Worm (Caenorhabditis elegans) whole organism, late embryonic: ENCODE measurements around the gene srlf-19.
A peak's percentile ranks its signal among the peaks of the same experiment; 100 is the strongest.

ENCODE experiments used
- C08G9.2 ChIP-seq: sonication (generic microtip); optimal IDR thresholded peaks from 2 replicates; lab custom pipeline; 2016; ENCODE audit warnings: mild to moderate bottlenecking, missing genetic modification characterization, moderate library complexity, missing compliant biosample characterization
- F13H6.1 ChIP-seq: sonication (generic microtip); optimal IDR thresholded peaks from 2 replicates; lab custom pipeline; 2016; ENCODE audit warnings: missing genetic modification characterization, missing compliant biosample characterization
- K02D7.2 ChIP-seq: sonication (generic microtip); optimal IDR thresholded peaks from 2 replicates; lab custom pipeline; 2017; ENCODE audit warnings: mild to moderate bottlenecking, missing genetic modification characterization, missing compliant biosample characterization
- K09A11.1 ChIP-seq: sonication (generic microtip); optimal IDR thresholded peaks from 2 replicates; lab custom pipeline; 2017; ENCODE audit warnings: antibody characterized with exemption, mild to moderate bottlenecking, missing genetic modification characterization, missing compliant biosample characterization; ENCODE audit not compliant: insufficient read depth
- ahr-1 ChIP-seq: sonication (generic microtip); optimal IDR thresholded peaks from 2 replicates; lab custom pipeline; 2016; ENCODE audit warnings: missing genetic modification characterization, missing compliant biosample characterization
- ceh-14 ChIP-seq: sonication (generic microtip); optimal IDR thresholded peaks from 2 replicates; lab custom pipeline; 2016; ENCODE audit warnings: missing genotype, missing genetic modification characterization, missing compliant biosample characterization
- ceh-2 ChIP-seq: sonication (generic microtip); optimal IDR thresholded peaks from 2 replicates; lab custom pipeline; 2016; ENCODE audit warnings: missing genotype, missing genetic modification characterization, missing compliant biosample characterization
- ceh-22 ChIP-seq: sonication (generic microtip); optimal IDR thresholded peaks from 2 replicates; lab custom pipeline; 2017; ENCODE audit warnings: missing biosample characterization, missing genetic modification characterization
- ceh-30 ChIP-seq: fragments of 150-350 bp; optimal IDR thresholded peaks from 2 replicates; lab custom pipeline; 2014; ENCODE audit warnings: missing biosample characterization, missing genetic modification characterization
- ceh-31 ChIP-seq: sonication (generic microtip); optimal IDR thresholded peaks from 2 replicates; lab custom pipeline; 2016; ENCODE audit warnings: missing genetic modification characterization, missing compliant biosample characterization
- ceh-34 ChIP-seq: sonication (generic microtip); optimal IDR thresholded peaks from 2 replicates; lab custom pipeline; 2016; ENCODE audit warnings: mild to moderate bottlenecking, missing genetic modification characterization, missing compliant biosample characterization
- ceh-45 ChIP-seq: fragments of 200-800 bp; sonication (Bioruptor generic); IDR thresholded peaks from 2 replicates; pipeline ENCODE4 v1.3.6; 2022; ENCODE audit warnings: missing genetic modification reagents, missing genetic modification characterization, missing compliant biosample characterization
- ceh-48 ChIP-seq: sonication (generic microtip); optimal IDR thresholded peaks from 2 replicates; lab custom pipeline; 2016; ENCODE audit warnings: missing genetic modification characterization, inconsistent platforms, missing compliant biosample characterization
- ceh-6 ChIP-seq: fragments of 200-800 bp; sonication (Bioruptor generic); optimal IDR thresholded peaks from 2 replicates; lab custom pipeline; 2018; ENCODE audit warnings: mild to moderate bottlenecking, missing genetic modification characterization, missing compliant biosample characterization
- che-1 ChIP-seq: sonication (generic microtip); optimal IDR thresholded peaks from 2 replicates; lab custom pipeline; 2016; ENCODE audit warnings: mild to moderate bottlenecking, missing genetic modification characterization, missing compliant biosample characterization
- elt-2 ChIP-seq: sonication (generic microtip); optimal IDR thresholded peaks from 2 replicates; lab custom pipeline; 2016; ENCODE audit warnings: missing genetic modification reagents, missing genetic modification characterization, missing compliant biosample characterization
- eyg-1 ChIP-seq: sonication (generic microtip); optimal IDR thresholded peaks from 2 replicates; lab custom pipeline; 2016; ENCODE audit warnings: missing genotype, missing genetic modification characterization, missing compliant biosample characterization
- hlh-6 ChIP-seq: sonication (generic microtip); optimal IDR thresholded peaks from 2 replicates; lab custom pipeline; 2016; ENCODE audit warnings: missing genotype, missing genetic modification characterization, missing compliant biosample characterization
- hlh-8 ChIP-seq: sonication (generic microtip); optimal IDR thresholded peaks from 2 replicates; lab custom pipeline; 2016; ENCODE audit warnings: missing genotype, missing genetic modification characterization, missing compliant biosample characterization
- lim-6 ChIP-seq: sonication (generic microtip); optimal IDR thresholded peaks from 2 replicates; lab custom pipeline; 2016; ENCODE audit warnings: missing genetic modification characterization, missing compliant biosample characterization
- mec-3 ChIP-seq: sonication (generic microtip); optimal IDR thresholded peaks from 2 replicates; lab custom pipeline; 2016; ENCODE audit warnings: borderline replicate concordance, missing genetic modification characterization, missing compliant biosample characterization
- nfya-1 ChIP-seq: sonication (generic microtip); optimal IDR thresholded peaks from 2 replicates; lab custom pipeline; 2017; ENCODE audit warnings: missing genetic modification characterization, mild to moderate bottlenecking, missing compliant biosample characterization, antibody characterized with exemption, moderate library complexity
- nhr-232 ChIP-seq: sonication (generic microtip); optimal IDR thresholded peaks from 2 replicates; lab custom pipeline; 2016; ENCODE audit warnings: missing genetic modification characterization, missing compliant biosample characterization
- npax-4 ChIP-seq: sonication (generic microtip); optimal IDR thresholded peaks from 2 replicates; lab custom pipeline; 2016; ENCODE audit warnings: missing genetic modification characterization, missing compliant biosample characterization
- odd-2 ChIP-seq: sonication (generic microtip); optimal IDR thresholded peaks from 2 replicates; lab custom pipeline; 2017; ENCODE audit warnings: antibody characterized with exemption, mild to moderate bottlenecking, missing genetic modification characterization, missing compliant biosample characterization
- pag-3 ChIP-seq: sonication (generic microtip); optimal IDR thresholded peaks from 2 replicates; lab custom pipeline; 2016; ENCODE audit warnings: missing compliant biosample characterization, missing genetic modification characterization, borderline replicate concordance
- pat-9 ChIP-seq: fragments of 200-800 bp; sonication (Bioruptor generic); optimal IDR thresholded peaks from 2 replicates; lab custom pipeline; 2018; ENCODE audit warnings: mild to moderate bottlenecking, missing genetic modification characterization, moderate library complexity, missing compliant biosample characterization
- pax-1 ChIP-seq: fragments of 150-350 bp; optimal IDR thresholded peaks from 2 replicates; lab custom pipeline; 2014; ENCODE audit warnings: missing biosample characterization, missing genetic modification characterization
- pqm-1 ChIP-seq: sonication (generic microtip); optimal IDR thresholded peaks from 2 replicates; lab custom pipeline; 2016; ENCODE audit warnings: missing genetic modification characterization, missing compliant biosample characterization
- sdc-2 ChIP-seq: sonication (generic microtip); optimal IDR thresholded peaks from 2 replicates; lab custom pipeline; 2016; ENCODE audit warnings: missing genotype, missing genetic modification characterization, missing compliant biosample characterization
- tbx-2 ChIP-seq: sonication (generic microtip); optimal IDR thresholded peaks from 2 replicates; lab custom pipeline; 2016; ENCODE audit warnings: missing genetic modification characterization, missing compliant biosample characterization
- tbx-7 ChIP-seq: sonication (generic microtip); optimal IDR thresholded peaks from 2 replicates; lab custom pipeline; 2016; ENCODE audit warnings: missing genotype, missing genetic modification characterization, missing compliant biosample characterization
- ttx-3 ChIP-seq: sonication (generic microtip); optimal IDR thresholded peaks from 2 replicates; lab custom pipeline; 2016; ENCODE audit warnings: missing genetic modification reagents, missing genetic modification characterization, missing compliant biosample characterization
- unc-3 ChIP-seq, 2 experiments: fragments of 200-800 bp in 1 of 2; sonication (Bioruptor generic) in 1 of 2; sonication (generic microtip) in 1 of 2; conservative IDR thresholded peaks in 1 of 2; optimal IDR thresholded peaks in 1 of 2; 2 replicates each; pipeline versions ENCODE4 v1.3.6 to Lab custom; 2016 to 2022; ENCODE audit warnings: missing compliant biosample characterization in 2 of 2, missing genetic modification characterization in 2 of 2, missing genetic modification reagents in 1 of 2
- unc-55 ChIP-seq: sonication (generic microtip); optimal IDR thresholded peaks from 2 replicates; lab custom pipeline; 2017; ENCODE audit warnings: missing biosample characterization, missing genetic modification reagents, missing genetic modification characterization
- zip-5 ChIP-seq: sonication (generic microtip); optimal IDR thresholded peaks from 2 replicates; lab custom pipeline; 2016; ENCODE audit warnings: missing genetic modification characterization, missing compliant biosample characterization

Gene srlf-19

DNA sequence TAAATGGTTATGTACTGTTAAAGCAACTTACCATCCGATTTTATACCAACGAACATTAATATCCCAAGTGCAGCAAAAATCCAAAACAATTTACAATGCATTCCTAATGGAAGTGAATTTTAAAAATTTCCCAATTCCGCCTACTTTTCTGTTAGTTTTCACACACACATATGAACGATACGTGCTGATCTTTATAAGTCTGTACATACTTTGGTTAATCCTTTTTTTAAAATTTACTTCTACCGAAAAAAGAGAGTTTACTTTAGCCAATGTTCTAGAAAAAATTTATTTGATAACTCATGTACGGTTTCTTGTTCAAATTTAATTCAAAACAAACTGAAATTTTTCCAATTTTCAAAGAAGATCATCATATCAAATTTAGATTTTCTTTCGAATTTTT is 19.7 kb downstream of the srlf-19 start, which contains the start of gene R11G11.16:
TSS of gene R11G11.16 (minus strand) at position 101 of the 400 bp plus-strand sequence.
- no peak for TF ChIP-seq ttx-3 (tag; lab: Kevin White, UChicago)
- no peak for TF ChIP-seq ceh-22 (tag; lab: Kevin White, UChicago)
- TF ChIP-seq mec-3 (tag; lab: Kevin White, UChicago) = no peak
- TF ChIP-seq ceh-45 (GFP tag; lab: Robert Waterston, UW) = no peak
- TF ChIP-seq pag-3 (tag; lab: Kevin White, UChicago) = no peak
- no peak for TF ChIP-seq C08G9.2 (tag; lab: Kevin White, UChicago)
- no peak for TF ChIP-seq F13H6.1 (tag; lab: Kevin White, UChicago)
- no peak for TF ChIP-seq hlh-8
- no peak for TF ChIP-seq npax-4 (tag; lab: Kevin White, UChicago)
- no peak for TF ChIP-seq pat-9 (tag; lab: Kevin White, UChicago)
- TF ChIP-seq elt-2 = no peak
- TF ChIP-seq nhr-232 (tag; lab: Kevin White, UChicago) = no peak
- TF ChIP-seq ceh-30 (tag; lab: Kevin White, UChicago) = no peak
- TF ChIP-seq zip-5 (tag; lab: Kevin White, UChicago) = no peak
- TF ChIP-seq hlh-6 (tag; lab: Kevin White, UChicago) = no peak
- no peak for TF ChIP-seq K09A11.1
- no peak for TF ChIP-seq unc-55 (GFP tag; lab: Kevin White, UChicago)
- no peak for TF ChIP-seq K02D7.2 (tag; lab: Kevin White, UChicago)
- no peak for TF ChIP-seq ahr-1 (tag; lab: Kevin White, UChicago)

DNA sequence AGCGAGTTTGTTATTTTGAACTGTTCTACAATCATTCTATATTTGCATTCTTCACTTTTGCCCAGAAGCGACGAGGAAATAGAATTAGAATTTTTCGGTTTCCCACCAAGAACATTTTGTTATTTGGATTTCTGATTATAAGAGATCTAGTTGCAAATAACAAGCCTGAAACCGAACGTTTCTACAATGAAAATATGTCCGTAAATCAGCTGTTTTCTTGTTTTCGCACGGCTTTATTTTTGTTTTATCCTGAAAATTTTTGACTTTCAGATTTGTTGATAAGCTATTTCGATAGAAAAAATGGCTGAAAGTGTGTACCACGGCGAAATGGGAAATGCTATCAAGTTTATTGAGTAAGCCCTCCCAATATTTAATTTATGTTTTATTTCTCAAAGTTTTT is 22.3 kb downstream of the srlf-19 start, which contains the start of gene srw-108:
TSS of gene srw-108 (plus strand) at position 301 of the 400 bp plus-strand sequence.
- TF ChIP-seq F13H6.1 (tag; lab: Kevin White, UChicago) (no peak), ceh-2 (no peak), ceh-14 (tag; lab: Kevin White, UChicago) (no peak), odd-2 (tag; lab: Kevin White, UChicago) (no peak), eyg-1 (tag; lab: Kevin White, UChicago) (no peak), tbx-2 (no peak), pat-9 (tag; lab: Kevin White, UChicago) (no peak), hlh-8 (no peak), nhr-232 (tag; lab: Kevin White, UChicago) (no peak), ceh-6 (GFP tag; lab: Kevin White, UChicago) (no peak), sdc-2 (no peak), tbx-7 (no peak), che-1 (no peak), lim-6 (no peak), ceh-48 (tag; lab: Kevin White, UChicago) (no peak), ceh-45 (GFP tag; lab: Robert Waterston, UW) (no peak)

DNA sequence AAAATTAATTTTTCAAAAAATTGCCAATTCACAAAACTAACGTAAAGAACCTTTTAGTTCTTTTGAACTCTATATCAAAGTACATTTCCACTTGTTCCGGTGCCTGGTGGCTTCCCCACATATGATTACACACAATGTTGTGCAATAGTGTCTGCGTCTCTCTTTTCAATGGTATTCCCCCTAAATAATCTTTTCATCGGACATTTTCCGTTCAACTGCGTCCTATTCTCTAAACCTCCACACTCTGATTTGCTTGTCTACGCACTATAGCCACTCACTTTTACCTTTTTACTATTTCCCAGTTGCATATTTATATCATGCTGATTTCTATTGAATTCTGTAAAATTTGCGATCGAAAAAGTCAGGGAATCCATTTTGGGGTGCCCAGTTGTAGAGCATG is 26.8 kb downstream of the srlf-19 start, which contains the start of gene nhr-58:
TSS of gene nhr-58 (plus strand) at position 214 of the 400 bp plus-strand sequence.
- TF ChIP-seq unc-3 (GFP tag; conservative IDR thresholded peaks at IDR 0.05; lab: Robert Waterston, UW) (no peak), unc-3 (tag; optimal IDR thresholded peaks at IDR 0.05; lab: Kevin White, UChicago) (no peak), tbx-2 (peak; percentile 38), ceh-31 (peak; percentile 38), elt-2 (peak; percentile 72), ceh-34 (no peak), nfya-1 (peak; percentile 34), ceh-30 (tag; lab: Kevin White, UChicago) (no peak), pax-1 (tag; lab: Kevin White, UChicago) (peak; percentile 21), pqm-1 (tag; lab: Kevin White, UChicago) (no peak), unc-55 (GFP tag; lab: Kevin White, UChicago) (peak; percentile 67)

DNA sequence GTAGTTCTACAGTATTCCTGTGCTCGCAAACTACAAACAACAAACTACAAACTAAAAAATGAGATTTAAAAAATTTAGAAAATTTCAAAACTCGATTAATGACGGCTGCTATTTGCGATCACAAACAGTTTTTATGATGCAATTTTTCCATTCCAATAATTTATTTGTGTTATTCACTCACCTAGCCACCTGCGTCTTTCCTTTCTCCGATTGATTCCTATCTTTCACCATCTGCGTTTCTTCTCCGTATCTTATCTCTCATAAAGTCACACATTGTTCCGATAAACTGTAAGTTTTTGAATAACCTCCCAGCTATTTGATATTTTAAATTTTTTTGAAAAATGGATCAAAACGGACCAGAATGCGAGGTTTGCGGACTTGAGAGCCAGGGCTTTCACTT is 28.9 kb downstream of the srlf-19 start, which contains the start of gene nhr-132:
TSS of gene nhr-132 (plus strand) at position 271 of the 400 bp plus-strand sequence.
- TF ChIP-seq elt-2 (peak; percentile 21), nfya-1 (peak; percentile 14), hlh-6 (tag; lab: Kevin White, UChicago) (no peak)
